Worm (Caenorhabditis elegans) whole organism, late embryonic: ENCODE results near the gene F54F12.2.
A peak's percentile ranks its signal among the peaks of the same experiment; 100 is the strongest.

ENCODE experiments used
- C38D4.7 ChIP-seq: fragments of 200-800 bp; sonication (Bioruptor generic); optimal IDR thresholded peaks from 2 replicates; lab custom pipeline; 2018; ENCODE audit warnings: mild to moderate bottlenecking, missing genetic modification characterization, moderate library complexity, missing compliant biosample characterization
- K02D7.2 ChIP-seq: sonication (generic microtip); optimal IDR thresholded peaks from 2 replicates; lab custom pipeline; 2017; ENCODE audit warnings: mild to moderate bottlenecking, missing genetic modification characterization, missing compliant biosample characterization
- K09A11.1 ChIP-seq: sonication (generic microtip); optimal IDR thresholded peaks from 2 replicates; lab custom pipeline; 2017; ENCODE audit warnings: antibody characterized with exemption, mild to moderate bottlenecking, missing genetic modification characterization, missing compliant biosample characterization; ENCODE audit not compliant: insufficient read depth
- ahr-1 ChIP-seq: sonication (generic microtip); optimal IDR thresholded peaks from 2 replicates; lab custom pipeline; 2016; ENCODE audit warnings: missing genetic modification characterization, missing compliant biosample characterization
- ceh-18 ChIP-seq: sonication (generic microtip); optimal IDR thresholded peaks from 2 replicates; lab custom pipeline; 2016; ENCODE audit warnings: missing genetic modification characterization, missing compliant biosample characterization
- ceh-19 ChIP-seq: fragments of 200-800 bp; sonication (Bioruptor generic); optimal IDR thresholded peaks from 2 replicates; lab custom pipeline; 2018; ENCODE audit warnings: mild to moderate bottlenecking, missing genetic modification characterization, missing compliant biosample characterization
- ceh-24 ChIP-seq: sonication (generic microtip); optimal IDR thresholded peaks from 2 replicates; lab custom pipeline; 2016; ENCODE audit warnings: mild to moderate bottlenecking, missing genetic modification characterization, missing compliant biosample characterization
- ceh-30 ChIP-seq: fragments of 150-350 bp; optimal IDR thresholded peaks from 2 replicates; lab custom pipeline; 2014; ENCODE audit warnings: missing biosample characterization, missing genetic modification characterization
- ceh-31 ChIP-seq: sonication (generic microtip); optimal IDR thresholded peaks from 2 replicates; lab custom pipeline; 2016; ENCODE audit warnings: missing genetic modification characterization, missing compliant biosample characterization
- ceh-34 ChIP-seq: sonication (generic microtip); optimal IDR thresholded peaks from 2 replicates; lab custom pipeline; 2016; ENCODE audit warnings: mild to moderate bottlenecking, missing genetic modification characterization, missing compliant biosample characterization
- ceh-45 ChIP-seq: fragments of 200-800 bp; sonication (Bioruptor generic); IDR thresholded peaks from 2 replicates; pipeline ENCODE4 v1.3.6; 2022; ENCODE audit warnings: missing genetic modification reagents, missing genetic modification characterization, missing compliant biosample characterization
- ceh-48 ChIP-seq: sonication (generic microtip); optimal IDR thresholded peaks from 2 replicates; lab custom pipeline; 2016; ENCODE audit warnings: missing genetic modification characterization, inconsistent platforms, missing compliant biosample characterization
- ceh-6 ChIP-seq: fragments of 200-800 bp; sonication (Bioruptor generic); optimal IDR thresholded peaks from 2 replicates; lab custom pipeline; 2018; ENCODE audit warnings: mild to moderate bottlenecking, missing genetic modification characterization, missing compliant biosample characterization
- ceh-9 ChIP-seq: sonication (generic microtip); optimal IDR thresholded peaks from 2 replicates; lab custom pipeline; 2016; ENCODE audit warnings: mild to moderate bottlenecking, missing genetic modification characterization, inconsistent platforms, missing compliant biosample characterization
- che-1 ChIP-seq: sonication (generic microtip); optimal IDR thresholded peaks from 2 replicates; lab custom pipeline; 2016; ENCODE audit warnings: mild to moderate bottlenecking, missing genetic modification characterization, missing compliant biosample characterization
- dmd-4 ChIP-seq: sonication (generic microtip); optimal IDR thresholded peaks from 2 replicates; lab custom pipeline; 2016; ENCODE audit warnings: borderline replicate concordance, missing genetic modification characterization, missing compliant biosample characterization
- elt-2 ChIP-seq: sonication (generic microtip); optimal IDR thresholded peaks from 2 replicates; lab custom pipeline; 2016; ENCODE audit warnings: missing genetic modification reagents, missing genetic modification characterization, missing compliant biosample characterization
- elt-4 ChIP-seq: sonication (generic microtip); optimal IDR thresholded peaks from 2 replicates; lab custom pipeline; 2016; ENCODE audit warnings: missing genetic modification characterization, missing compliant biosample characterization
- ets-4 ChIP-seq: sonication (generic microtip); optimal IDR thresholded peaks from 2 replicates; lab custom pipeline; 2016; ENCODE audit warnings: missing genetic modification characterization, missing compliant biosample characterization
- eyg-1 ChIP-seq: sonication (generic microtip); optimal IDR thresholded peaks from 2 replicates; lab custom pipeline; 2016; ENCODE audit warnings: missing genotype, missing genetic modification characterization, missing compliant biosample characterization
- fax-1 ChIP-seq: sonication (generic microtip); optimal IDR thresholded peaks from 2 replicates; lab custom pipeline; 2016; ENCODE audit warnings: missing genotype, missing genetic modification characterization, missing compliant biosample characterization
- fkh-10 ChIP-seq: fragments of 150-350 bp; optimal IDR thresholded peaks from 2 replicates; lab custom pipeline; 2014; ENCODE audit warnings: missing biosample characterization, missing genetic modification reagents, missing genetic modification characterization
- hlh-13 ChIP-seq: fragments of 200-800 bp; sonication (Bioruptor generic); optimal IDR thresholded peaks from 2 replicates; lab custom pipeline; 2018; ENCODE audit warnings: mild to moderate bottlenecking, missing genetic modification characterization, missing compliant biosample characterization
- hlh-15 ChIP-seq: sonication (generic microtip); optimal IDR thresholded peaks from 2 replicates; lab custom pipeline; 2016; ENCODE audit warnings: missing genetic modification characterization, missing compliant biosample characterization
- hlh-30 ChIP-seq: sonication (generic microtip); optimal IDR thresholded peaks from 2 replicates; lab custom pipeline; 2017; ENCODE audit warnings: antibody characterized with exemption, missing genetic modification characterization, missing compliant biosample characterization; ENCODE audit not compliant: insufficient read depth
- hlh-6 ChIP-seq: sonication (generic microtip); optimal IDR thresholded peaks from 2 replicates; lab custom pipeline; 2016; ENCODE audit warnings: missing genotype, missing genetic modification characterization, missing compliant biosample characterization
- lim-6 ChIP-seq: sonication (generic microtip); optimal IDR thresholded peaks from 2 replicates; lab custom pipeline; 2016; ENCODE audit warnings: missing genetic modification characterization, missing compliant biosample characterization
- madf-2 ChIP-seq: sonication (generic microtip); optimal IDR thresholded peaks from 2 replicates; lab custom pipeline; 2017; ENCODE audit warnings: missing genetic modification characterization, missing compliant biosample characterization
- mec-3 ChIP-seq: sonication (generic microtip); optimal IDR thresholded peaks from 2 replicates; lab custom pipeline; 2016; ENCODE audit warnings: borderline replicate concordance, missing genetic modification characterization, missing compliant biosample characterization
- nfya-1 ChIP-seq: sonication (generic microtip); optimal IDR thresholded peaks from 2 replicates; lab custom pipeline; 2017; ENCODE audit warnings: missing genetic modification characterization, mild to moderate bottlenecking, missing compliant biosample characterization, antibody characterized with exemption, moderate library complexity
- odd-2 ChIP-seq: sonication (generic microtip); optimal IDR thresholded peaks from 2 replicates; lab custom pipeline; 2017; ENCODE audit warnings: antibody characterized with exemption, mild to moderate bottlenecking, missing genetic modification characterization, missing compliant biosample characterization
- pat-9 ChIP-seq: fragments of 200-800 bp; sonication (Bioruptor generic); optimal IDR thresholded peaks from 2 replicates; lab custom pipeline; 2018; ENCODE audit warnings: mild to moderate bottlenecking, missing genetic modification characterization, moderate library complexity, missing compliant biosample characterization
- pax-1 ChIP-seq: fragments of 150-350 bp; optimal IDR thresholded peaks from 2 replicates; lab custom pipeline; 2014; ENCODE audit warnings: missing biosample characterization, missing genetic modification characterization
- pha-2 ChIP-seq: sonication (generic microtip); optimal IDR thresholded peaks from 2 replicates; lab custom pipeline; 2017; ENCODE audit warnings: mild to moderate bottlenecking, missing genetic modification characterization, missing compliant biosample characterization
- pha-4 ChIP-seq: fragments of 150-350 bp; optimal IDR thresholded peaks from 2 replicates; lab custom pipeline; 2018; ENCODE audit warnings: missing biosample characterization, missing genetic modification reagents, missing genetic modification characterization
- pros-1 ChIP-seq: fragments of 150-350 bp; optimal IDR thresholded peaks from 2 replicates; lab custom pipeline; 2014; ENCODE audit warnings: missing biosample characterization, missing genetic modification reagents, missing genetic modification characterization
- rnt-1 ChIP-seq: sonication (generic microtip); optimal IDR thresholded peaks from 2 replicates; lab custom pipeline; 2016; ENCODE audit warnings: missing genetic modification characterization, missing compliant biosample characterization
- sdc-2 ChIP-seq: sonication (generic microtip); optimal IDR thresholded peaks from 2 replicates; lab custom pipeline; 2016; ENCODE audit warnings: missing genotype, missing genetic modification characterization, missing compliant biosample characterization
- sox-4 ChIP-seq: sonication (generic microtip); optimal IDR thresholded peaks from 2 replicates; lab custom pipeline; 2017; ENCODE audit warnings: mild to moderate bottlenecking, missing genetic modification characterization, inconsistent platforms, missing compliant biosample characterization
- ttx-3 ChIP-seq: sonication (generic microtip); optimal IDR thresholded peaks from 2 replicates; lab custom pipeline; 2016; ENCODE audit warnings: missing genetic modification reagents, missing genetic modification characterization, missing compliant biosample characterization
- unc-3 ChIP-seq, 2 experiments: fragments of 200-800 bp in 1 of 2; sonication (Bioruptor generic) in 1 of 2; sonication (generic microtip) in 1 of 2; conservative IDR thresholded peaks in 1 of 2; optimal IDR thresholded peaks in 1 of 2; 2 replicates each; pipeline versions ENCODE4 v1.3.6 to Lab custom; 2016 to 2022; ENCODE audit warnings: missing compliant biosample characterization in 2 of 2, missing genetic modification characterization in 2 of 2, missing genetic modification reagents in 1 of 2
- unc-42 ChIP-seq: sonication (generic microtip); optimal IDR thresholded peaks from 2 replicates; lab custom pipeline; 2016; ENCODE audit warnings: missing genotype, missing genetic modification characterization, missing compliant biosample characterization
- unc-55 ChIP-seq: sonication (generic microtip); optimal IDR thresholded peaks from 2 replicates; lab custom pipeline; 2017; ENCODE audit warnings: missing biosample characterization, missing genetic modification reagents, missing genetic modification characterization
- ztf-16 ChIP-seq: sonication (generic microtip); optimal IDR thresholded peaks from 2 replicates; lab custom pipeline; 2017; ENCODE audit warnings: missing genetic modification characterization, missing compliant biosample characterization

F54F12.2 gene

DNA sequence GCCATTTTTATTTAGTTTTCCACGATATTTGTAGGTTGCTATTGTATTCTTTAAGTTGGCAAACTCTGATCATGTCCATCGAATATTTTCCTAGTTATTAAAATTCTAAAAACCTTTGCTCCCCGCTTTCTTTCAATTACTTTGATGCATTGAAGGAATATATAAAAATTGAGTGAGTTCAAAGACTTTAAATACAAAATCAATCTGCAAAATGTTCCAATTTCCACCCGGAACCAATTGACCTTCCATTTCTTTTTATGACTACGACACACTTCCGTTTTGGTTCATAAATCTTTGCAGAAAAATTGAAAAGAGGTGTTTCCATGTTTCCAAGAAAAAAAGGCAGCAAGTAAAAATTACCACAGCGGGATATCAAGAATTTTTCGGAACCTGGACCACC lies at the start of gene F54F12.2:
Gene F54F12.2 (plus strand): TSS at position 301 of the 400 bp plus-strand sequence.
- TF ChIP-seq ceh-9 (no peak), lim-6 (tag; lab: Kevin White, UChicago) (no peak), ceh-31 (tag; lab: Kevin White, UChicago) (no peak), pax-1 (tag; lab: Kevin White, UChicago) (no peak), unc-3 (GFP tag; conservative IDR thresholded peaks at IDR 0.05; lab: Robert Waterston, UW) (no peak), unc-3 (tag; optimal IDR thresholded peaks at IDR 0.05; lab: Kevin White, UChicago) (no peak), odd-2 (tag; lab: Kevin White, UChicago) (no peak), fkh-10 (GFP tag; lab: Kevin White, UChicago) (no peak), ahr-1 (tag; lab: Kevin White, UChicago) (no peak), che-1 (tag; lab: Kevin White, UChicago) (no peak), sdc-2 (tag; lab: Kevin White, UChicago) (no peak), ceh-24 (tag; lab: Kevin White, UChicago) (no peak), sox-4 (tag; lab: Kevin White, UChicago) (no peak), ceh-45 (GFP tag; lab: Robert Waterston, UW) (no peak), ceh-34 (tag; lab: Kevin White, UChicago) (no peak), ets-4 (tag; lab: Kevin White, UChicago) (no peak), rnt-1 (tag; lab: Kevin White, UChicago) (no peak), madf-2 (tag; lab: Kevin White, UChicago) (no peak)

ce11 chrIII:12990997-12991396 lies 48.8 kb upstream of the F54F12.2 start, which contains the start of gene ZK1010.12:
TSS of gene ZK1010.12 (plus strand) at chrIII:12991297.
- TF ChIP-seq ceh-45 (GFP tag; lab: Robert Waterston, UW) (no peak), pros-1 (tag; lab: Kevin White, UChicago) (no peak), ceh-30 (tag; lab: Kevin White, UChicago) (no peak), rnt-1 (tag; lab: Kevin White, UChicago) (no peak), unc-3 (GFP tag; conservative IDR thresholded peaks at IDR 0.05; lab: Robert Waterston, UW) (no peak), unc-3 (tag; optimal IDR thresholded peaks at IDR 0.05; lab: Kevin White, UChicago) (no peak), ttx-3 (no peak), pax-1 (tag; lab: Kevin White, UChicago) (no peak), pat-9 (tag; lab: Kevin White, UChicago) (no peak), ceh-19 (GFP tag; lab: Kevin White, UChicago) (no peak), fax-1 (no peak), elt-2 (tag; lab: Kevin White, UChicago) (no peak), pha-2 (tag; lab: Kevin White, UChicago) (no peak), pha-4 (tag; lab: Kevin White, UChicago) (no peak), fkh-10 (GFP tag; lab: Kevin White, UChicago) (no peak), hlh-6 (tag; lab: Kevin White, UChicago) (no peak), mec-3 (tag; lab: Kevin White, UChicago) (no peak), unc-42 (tag; lab: Kevin White, UChicago) (no peak), ceh-48 (tag; lab: Kevin White, UChicago) (no peak), hlh-15 (tag; lab: Kevin White, UChicago) (no peak), odd-2 (tag; lab: Kevin White, UChicago) (no peak)

DNA sequence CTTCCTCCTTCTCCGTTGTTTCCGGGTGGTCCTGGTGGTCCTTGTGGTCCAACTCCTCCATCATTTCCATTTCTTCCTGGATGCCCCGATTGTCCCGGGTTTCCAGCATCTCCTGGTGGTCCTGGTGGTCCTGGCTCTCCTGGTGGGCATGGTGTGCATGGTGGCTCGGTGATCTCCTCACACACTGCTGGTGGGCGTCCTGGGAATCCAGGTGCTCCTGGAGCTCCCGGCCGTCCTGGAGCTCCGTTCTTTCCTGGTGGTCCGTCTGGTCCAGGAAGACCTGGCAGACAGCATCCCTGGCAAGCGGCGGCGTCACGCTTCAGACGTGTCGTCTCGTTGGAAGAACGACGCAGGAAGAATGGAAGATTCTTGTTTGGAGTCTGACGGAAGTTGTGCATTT lies 46.8 kb upstream of the F54F12.2 start:
- TF ChIP-seq sdc-2 (tag; lab: Kevin White, UChicago) (peak; percentile 29), dmd-4 (tag; lab: Kevin White, UChicago) (no peak), elt-4 (tag; lab: Kevin White, UChicago) (peak; percentile 88)

DNA sequence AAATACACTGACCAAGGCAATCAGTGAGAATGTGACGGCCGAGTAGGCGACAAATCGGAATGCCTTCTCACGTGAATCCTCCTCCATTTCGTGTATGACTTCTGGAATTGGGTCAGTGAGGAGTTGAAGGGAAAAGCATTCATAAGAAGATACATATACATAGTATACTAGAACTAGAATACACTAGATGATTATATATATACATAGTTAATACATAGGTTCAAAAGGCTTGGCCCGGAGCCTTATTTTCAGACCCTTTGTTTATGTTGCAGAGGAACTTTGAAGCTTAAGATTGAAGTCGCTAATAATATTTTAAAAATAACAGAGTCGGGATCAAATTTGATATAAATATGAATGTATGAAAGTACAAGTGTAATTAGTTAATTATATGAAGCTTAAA lies 46.2 kb upstream of the F54F12.2 start, which contains the start of gene col-97:
Gene col-97 (minus strand): TSS at position 101 of the 400 bp plus-strand sequence.
- TF ChIP-seq ceh-18 (no peak), ttx-3 (no peak), pha-4 (tag; lab: Kevin White, UChicago) (no peak), unc-55 (GFP tag; lab: Kevin White, UChicago) (no peak), eyg-1 (tag; lab: Kevin White, UChicago) (no peak), ets-4 (tag; lab: Kevin White, UChicago) (no peak), K02D7.2 (tag; lab: Kevin White, UChicago) (no peak), ztf-16 (tag; lab: Kevin White, UChicago) (no peak), mec-3 (tag; lab: Kevin White, UChicago) (no peak), nfya-1 (tag; lab: Kevin White, UChicago) (no peak), C38D4.7 (GFP tag; lab: Kevin White, UChicago) (no peak), ceh-9 (no peak), hlh-13 (GFP tag; lab: Kevin White, UChicago) (no peak), hlh-30 (tag; lab: Kevin White, UChicago) (no peak), K09A11.1 (tag; lab: Kevin White, UChicago) (no peak), ceh-6 (GFP tag; lab: Kevin White, UChicago) (no peak)
- TF ChIP-seq, all 69 proteins: peak for 0
